Fruit fly (Drosophila melanogaster) Kc167 (cell line): ENCODE measurements around the gene CG31538.

Experiments used
- Sin3A ChIP-seq: fragments of >200 bp; optimal IDR thresholded peaks from 2 replicates; lab custom pipeline; 2018; ENCODE audit warnings: missing external identifiers
- h ChIP-seq: fragments of >200 bp; optimal IDR thresholded peaks from 3 replicates; lab custom pipeline; 2018; ENCODE audit warnings: missing external identifiers
- insv ChIP-seq: fragments of >200 bp; optimal IDR thresholded peaks from 3 replicates; lab custom pipeline; 2018; ENCODE audit warnings: missing external identifiers
- psq ChIP-seq: fragments of >200 bp; optimal IDR thresholded peaks from 2 replicates; lab custom pipeline; 2017; ENCODE audit warnings: missing external identifiers

DNA sequence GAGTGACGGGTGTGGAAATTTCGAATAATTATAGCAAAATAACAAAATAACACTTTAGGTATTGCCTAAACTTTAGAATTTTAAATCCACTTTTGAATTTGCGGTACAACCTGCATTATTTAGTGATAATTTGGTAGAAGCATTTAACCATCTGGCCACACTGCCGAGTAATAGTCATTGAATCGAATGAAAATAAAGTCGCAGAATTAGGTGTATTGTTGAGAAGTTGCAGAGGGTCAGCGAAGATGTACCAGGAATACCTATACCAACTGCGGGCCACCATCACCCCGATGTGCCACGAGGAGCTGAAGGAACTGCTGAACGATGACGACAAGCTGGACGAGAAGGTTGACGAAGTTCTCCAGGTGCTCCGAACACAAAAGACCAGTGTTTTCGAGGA, 51.6 kb downstream of the CG31538 start, which contains the start of gene Vps37B:
- TF ChIP-seq insv (no peak), h (lab: Kevin White, UChicago) (no peak), psq (lab: Kevin White, UChicago) (no peak), Sin3A (lab: Kevin White, UChicago) (no peak)
